Worm (Caenorhabditis elegans): ENCODE measurements around the gene F25B5.6.

ce11 chrIII:5958172-5958886 lies 9.8 kb upstream of the F25B5.6 start, which contains the start of the genes nono-1 and nop-1:
- TF ChIP-seq ztf-23 (GFP tag; IDR thresholded peaks at IDR 0.05) (no peak), cog-1 (tag; optimal IDR thresholded peaks at IDR 0.05) (no peak), flt-1 (GFP tag; IDR thresholded peaks at IDR 0.05) (peak; percentile 64; the same call in 1 of the 2 replicates), ztf-29 (GFP tag; IDR thresholded peaks at IDR 0.05) (no peak), klf-2 (GFP tag; conservative IDR thresholded peaks at IDR 0.05) (no peak), ref-1 (GFP tag; conservative IDR thresholded peaks at IDR 0.05) (no peak), med-1 (GFP tag; optimal IDR thresholded peaks at IDR 0.05; ENCODE audit: insufficient read depth) (no peak)

Measured in whole organism, midembryonic.